Fruit fly (Drosophila melanogaster): ENCODE measurements around the gene dj.

dj gene

dm6 chr3R:7094368-7094767 is 35.3 kb downstream of the dj start:
- TF ChIP-seq dm (GFP tag; optimal IDR thresholded peaks at IDR 0.05): peak; percentile 74
- 0 out of 3 replicates have a peak, but pooled peaks have one; percentile 33 for TF ChIP-seq zen2 (GFP tag; IDR thresholded peaks at IDR 0.05; ENCODE audit: partially characterized antibody)
- no peak for TF ChIP-seq yki (optimal IDR thresholded peaks at IDR 0.05)
- TF ChIP-seq odd (GFP tag; optimal IDR thresholded peaks at IDR 0.05): no peak
- 0 out of 3 replicates have a peak, but pooled peaks have one; percentile 18 for TF ChIP-seq row (GFP tag; IDR thresholded peaks at IDR 0.05)
- TF ChIP-seq gcm (GFP tag; optimal IDR thresholded peaks at IDR 0.05): no peak
- 0 out of 2 replicates have a peak, but pooled peaks have one; percentile 38 for TF ChIP-seq ara (GFP tag; IDR thresholded peaks at IDR 0.05)
- TF ChIP-seq bigmax (GFP tag; optimal IDR thresholded peaks at IDR 0.05): peak; percentile 84
- TF ChIP-seq Med (GFP tag): peak; percentile 15
- peak; percentile 6 for TF ChIP-seq BEAF-32 (GFP tag; optimal IDR thresholded peaks at IDR 0.05)
- peak; percentile 90 for TF ChIP-seq CG3995 (GFP tag; optimal IDR thresholded peaks at IDR 0.05)

dm6 chr3R:7102853-7103833 is 44.0 kb downstream of the dj start:
- TF ChIP-seq CG43689 (GFP tag; IDR thresholded peaks at IDR 0.05) (no peak), CG32772 (GFP tag; IDR thresholded peaks at IDR 0.05) (no peak), onecut (GFP tag; IDR thresholded peaks at IDR 0.05) (peak; percentile 10; the same call in 1 of the 2 replicates), ewg (GFP tag; optimal IDR thresholded peaks at IDR 0.05) (peak; percentile 44), sob (GFP tag; IDR thresholded peaks at IDR 0.05) (no peak), scrt (GFP tag; optimal IDR thresholded peaks at IDR 0.05) (peak; percentile 51), emc (GFP tag; optimal IDR thresholded peaks at IDR 0.05) (no peak), Hr78 (GFP tag; optimal IDR thresholded peaks at IDR 0.05) (peak in 1 of 2 experiments; percentile 14), CG15073 (GFP tag; optimal IDR thresholded peaks at IDR 0.05) (no peak), kah (GFP tag; optimal IDR thresholded peaks at IDR 0.05) (peak; percentile 31), CrebB (tag; optimal IDR thresholded peaks at IDR 0.05) (peak; percentile 19), YL-1 (GFP tag; optimal IDR thresholded peaks at IDR 0.05) (peak; percentile 5), CG17829 (tag; optimal IDR thresholded peaks at IDR 0.05) (no peak), CG4360 (GFP tag; IDR thresholded peaks at IDR 0.05) (peak; percentile 91), oc (tag; optimal IDR thresholded peaks at IDR 0.05) (peak; percentile 57), CG2116 (GFP tag; optimal IDR thresholded peaks at IDR 0.05) (peak; percentile 11), Pdp1 (GFP tag; optimal IDR thresholded peaks at IDR 0.05) (peak in 1 of 2 experiments; percentile 94), CG11504 (tag; optimal IDR thresholded peaks at IDR 0.05) (peak; percentile 81), gcm2 (GFP tag; optimal IDR thresholded peaks at IDR 0.05) (no peak), CG6813 (GFP tag; optimal IDR thresholded peaks at IDR 0.05) (peak; percentile 64), CG3838 (GFP tag; optimal IDR thresholded peaks at IDR 0.05) (peak; percentile 1), zfh1 (GFP tag; IDR thresholded peaks at IDR 0.05) (peak; percentile 36; the same call in 1 of the 3 replicates), twi (tag; optimal IDR thresholded peaks at IDR 0.05) (peak; percentile 94), CG15479 (GFP tag; optimal IDR thresholded peaks at IDR 0.05) (peak; percentile 28), Lpt (GFP tag; optimal IDR thresholded peaks at IDR 0.05) (peak; percentile 73), sens-2 (GFP tag; IDR thresholded peaks at IDR 0.05) (peak; percentile 60), CG1832 (GFP tag; optimal IDR thresholded peaks at IDR 0.05) (no peak), CG7987 (GFP tag; optimal IDR thresholded peaks at IDR 0.05) (peak; percentile 46), CG8359 (GFP tag; optimal IDR thresholded peaks at IDR 0.05; ENCODE audit: borderline replicate concordance) (no peak), gro (GFP tag; optimal IDR thresholded peaks at IDR 0.05) (no peak), Elba2 (GFP tag; optimal IDR thresholded peaks at IDR 0.05) (peak; percentile 98), Asciz (GFP tag; optimal IDR thresholded peaks at IDR 0.05) (peak; percentile 7), fd64A (GFP tag; optimal IDR thresholded peaks at IDR 0.05) (peak; percentile 19), insv (GFP tag; optimal IDR thresholded peaks at IDR 0.05) (peak in 1 of 2 experiments; percentile 92), gsb-n (tag; optimal IDR thresholded peaks at IDR 0.05) (no peak), CG2199 (GFP tag; IDR thresholded peaks at IDR 0.05) (peak; percentile 86; the same call in 1 of the 3 replicates)
